Fruit fly (Drosophila melanogaster) whole organism, embryonic: ENCODE measurements around the gene CG43293.

Source experiments
- Abd-B ChIP-seq: fragments of 200-800 bp; sonication (Bioruptor generic); optimal IDR thresholded peaks from 2 replicates; lab custom pipeline; 2018; ENCODE audit warnings: missing biosample characterization, mild to moderate bottlenecking, missing genetic modification characterization, moderate library complexity
- Adf1 ChIP-seq: fragments of 200-800 bp; sonication (Bioruptor generic); IDR thresholded peaks from 2 replicates; pipeline ENCODE4 v1.3.6; 2022; ENCODE audit warnings: missing biosample characterization, missing genetic modification characterization
- Awh ChIP-seq: fragments of 200-800 bp; sonication (Bioruptor generic); IDR thresholded peaks from 2 replicates; pipeline ENCODE4, ENCODE4 v1.3.6; 2022; ENCODE audit warnings: missing biosample characterization, missing genetic modification characterization
- BEAF-32 ChIP-seq: fragments of 200-800 bp; sonication (Bioruptor generic); optimal IDR thresholded peaks from 3 replicates; lab custom pipeline; 2017; ENCODE audit warnings: missing biosample characterization, missing genetic modification characterization, mild to moderate bottlenecking, moderate library complexity, missing genetic modification reagents
- Bgb ChIP-seq: fragments of 200-800 bp; sonication (Bioruptor generic); IDR thresholded peaks from 2 replicates; pipeline ENCODE4 v1.3.6; 2022; ENCODE audit warnings: missing biosample characterization, missing genetic modification characterization; ENCODE audit not compliant: partially characterized antibody
- CG14860 ChIP-seq: fragments of 200-800 bp; sonication (Bioruptor generic); IDR thresholded peaks from 3 replicates; pipeline ENCODE4 v1.3.6; 2022; ENCODE audit warnings: missing biosample characterization, missing genetic modification characterization; ENCODE audit not compliant: partially characterized antibody
- CG15479 ChIP-seq: fragments of 200-800 bp; sonication (Bioruptor generic); optimal IDR thresholded peaks from 3 replicates; lab custom pipeline; 2019; ENCODE audit warnings: missing biosample characterization, mild to moderate bottlenecking, missing genetic modification characterization, moderate library complexity
- CG16815 ChIP-seq: fragments of 200-800 bp; sonication (Bioruptor generic); optimal IDR thresholded peaks from 3 replicates; lab custom pipeline; 2017; ENCODE audit warnings: missing biosample characterization, mild to moderate bottlenecking, missing genetic modification characterization
- CG17568 ChIP-seq: fragments of 200-800 bp; sonication (Bioruptor generic); optimal IDR thresholded peaks from 2 replicates; lab custom pipeline; 2018; ENCODE audit warnings: missing biosample characterization, mild to moderate bottlenecking, missing genetic modification characterization, moderate library complexity
- CG17802 ChIP-seq: fragments of 200-800 bp; sonication (Bioruptor generic); optimal IDR thresholded peaks from 2 replicates; lab custom pipeline; 2018; ENCODE audit warnings: missing biosample characterization, mild to moderate bottlenecking, missing genetic modification characterization, moderate library complexity
- CG1792 ChIP-seq: fragments of 200-800 bp; sonication (Bioruptor generic); optimal IDR thresholded peaks from 2 replicates; lab custom pipeline; 2016; ENCODE audit warnings: missing biosample characterization, missing genetic modification characterization
- CG2120 ChIP-seq: fragments of 200-800 bp; sonication (Bioruptor generic); optimal IDR thresholded peaks from 3 replicates; lab custom pipeline; 2016; ENCODE audit warnings: missing biosample characterization, missing genetic modification characterization
- CG2712 ChIP-seq: fragments of 200-800 bp; optimal IDR thresholded peaks from 3 replicates; lab custom pipeline; 2019; ENCODE audit warnings: missing biosample characterization, mild to moderate bottlenecking, missing genetic modification characterization, moderate library complexity
- CG31441 ChIP-seq: fragments of 200-800 bp; sonication (Bioruptor generic); IDR thresholded peaks from 2 replicates; pipeline ENCODE4 v1.3.6; 2022; ENCODE audit warnings: missing biosample characterization, missing genetic modification characterization
- CG32767 ChIP-seq: fragments of 200-800 bp; sonication (Bioruptor generic); IDR thresholded peaks from 2 replicates; pipeline ENCODE4 v1.3.6; 2022; ENCODE audit warnings: missing biosample characterization, missing genetic modification characterization
- CG32772 ChIP-seq: fragments of 200-800 bp; sonication (Bioruptor generic); IDR thresholded peaks from 2 replicates; pipeline ENCODE4 v1.3.6; 2022; ENCODE audit warnings: missing biosample characterization, missing genetic modification characterization
- CG4424 ChIP-seq: fragments of 200-800 bp; sonication (Bioruptor generic); optimal IDR thresholded peaks from 3 replicates; lab custom pipeline; 2016; ENCODE audit warnings: missing biosample characterization, missing genetic modification characterization
- CG4820 ChIP-seq: fragments of 200-800 bp; sonication (Bioruptor generic); optimal IDR thresholded peaks from 3 replicates; lab custom pipeline; 2016; ENCODE audit warnings: missing biosample characterization, missing genetic modification characterization
- CG7556 ChIP-seq: fragments of 200-800 bp; sonication (Bioruptor generic); optimal IDR thresholded peaks from 2 replicates; lab custom pipeline; 2017; ENCODE audit warnings: missing biosample characterization, mild to moderate bottlenecking, missing genetic modification characterization
- CG7928 ChIP-seq: fragments of 200-800 bp; sonication (Bioruptor generic); optimal IDR thresholded peaks from 2 replicates; lab custom pipeline; 2017; ENCODE audit warnings: missing biosample characterization, mild to moderate bottlenecking, missing genetic modification characterization
- CG9727 ChIP-seq: fragments of 200-800 bp; sonication (Bioruptor generic); optimal IDR thresholded peaks from 3 replicates; lab custom pipeline; 2017; ENCODE audit warnings: missing biosample characterization, mild to moderate bottlenecking, missing genetic modification characterization
- Chrac-16 ChIP-seq: fragments of 200-800 bp; sonication (Bioruptor generic); optimal IDR thresholded peaks from 3 replicates; lab custom pipeline; 2016; ENCODE audit warnings: missing biosample characterization, missing genetic modification characterization
- D ChIP-seq, 2 experiments: fragments of 200-800 bp in 1 of 2; fragments of >200 bp in 1 of 2; sonication (Bioruptor generic) in 1 of 2; optimal IDR thresholded peaks; 2 replicates in 1 of 2; 3 replicates in 1 of 2; lab custom pipeline; 2017; ENCODE audit warnings: mild to moderate bottlenecking in 1 of 2, missing biosample characterization in 1 of 2, missing genetic modification characterization in 1 of 2, missing genetic modification reagents in 1 of 2
- Dip2 ChIP-seq: fragments of 200-800 bp; sonication (Bioruptor generic); IDR thresholded peaks from 2 replicates; pipeline ENCODE4 v1.3.6; 2022; ENCODE audit warnings: missing biosample characterization, missing genetic modification characterization
- HmgZ ChIP-seq: fragments of 200-800 bp; sonication (Bioruptor generic); optimal IDR thresholded peaks from 2 replicates; lab custom pipeline; 2018; ENCODE audit warnings: missing biosample characterization, mild to moderate bottlenecking, missing genetic modification characterization
- Hmx ChIP-seq: fragments of 200-800 bp; sonication (Bioruptor generic); optimal IDR thresholded peaks from 2 replicates; lab custom pipeline; 2016; ENCODE audit warnings: missing biosample characterization, missing genetic modification characterization
- Hr3 ChIP-seq: fragments of 200-800 bp; sonication (Bioruptor generic); optimal IDR thresholded peaks from 3 replicates; lab custom pipeline; 2016; ENCODE audit warnings: missing biosample characterization, missing genetic modification characterization
- Mad ChIP-seq: fragments of 200-800 bp; sonication (Bioruptor generic); optimal IDR thresholded peaks from 2 replicates; lab custom pipeline; 2016; ENCODE audit warnings: missing biosample characterization, missing genetic modification characterization
- PHDP ChIP-seq: fragments of 200-800 bp; sonication (Bioruptor generic); optimal IDR thresholded peaks from 3 replicates; lab custom pipeline; 2018; ENCODE audit warnings: missing biosample characterization, mild to moderate bottlenecking, missing genetic modification characterization, moderate library complexity
- Ptx1 ChIP-seq: fragments of 200-800 bp; sonication (Bioruptor generic); IDR thresholded peaks from 2 replicates; pipeline ENCODE4 v1.3.6; 2022; ENCODE audit warnings: missing biosample characterization, missing genetic modification characterization
- Side ChIP-seq: fragments of 200-800 bp; sonication (Bioruptor generic); optimal IDR thresholded peaks from 2 replicates; lab custom pipeline; 2016; ENCODE audit warnings: missing biosample characterization, missing genetic modification characterization
- Sin3A ChIP-seq: fragments of >200 bp; optimal IDR thresholded peaks from 2 replicates; lab custom pipeline; 2018
- Six4 ChIP-seq: fragments of 200-800 bp; sonication (Bioruptor generic); optimal IDR thresholded peaks from 2 replicates; lab custom pipeline; 2016; ENCODE audit warnings: missing biosample characterization, missing genetic modification characterization
- Spps ChIP-seq: fragments of 200-800 bp; sonication (Bioruptor generic); optimal IDR thresholded peaks from 2 replicates; lab custom pipeline; 2018; ENCODE audit warnings: missing biosample characterization, mild to moderate bottlenecking, missing genetic modification characterization
- Ssrp ChIP-seq: fragments of 200-800 bp; sonication (Bioruptor generic); optimal IDR thresholded peaks from 2 replicates; lab custom pipeline; 2018; ENCODE audit warnings: missing biosample characterization, mild to moderate bottlenecking, missing genetic modification characterization, moderate library complexity
- ap ChIP-seq: fragments of 200-800 bp; sonication (Bioruptor generic); IDR thresholded peaks from 2 replicates; pipeline ENCODE4 v1.3.6; 2022; ENCODE audit warnings: missing biosample characterization, missing genetic modification characterization
- ara ChIP-seq: fragments of 200-800 bp; sonication (Bioruptor generic); IDR thresholded peaks from 2 replicates; pipeline ENCODE4 v1.3.6; 2022; ENCODE audit warnings: missing biosample characterization, missing genetic modification characterization
- btn ChIP-seq: fragments of 200-800 bp; sonication (Bioruptor generic); optimal IDR thresholded peaks from 2 replicates; lab custom pipeline; 2016; ENCODE audit warnings: missing biosample characterization, missing genetic modification characterization
- chn ChIP-seq: fragments of 200-800 bp; sonication (Bioruptor generic); optimal IDR thresholded peaks from 2 replicates; lab custom pipeline; 2016; ENCODE audit warnings: missing biosample characterization, missing genetic modification characterization
- dimm ChIP-seq: fragments of 200-800 bp; sonication (Bioruptor generic); IDR thresholded peaks from 2 replicates; pipeline ENCODE4 v1.3.6; 2022; ENCODE audit warnings: missing biosample characterization, missing genetic modification characterization
- esg ChIP-seq: fragments of 200-800 bp; sonication (Bioruptor generic); conservative IDR thresholded peaks from 2 replicates; pipeline ENCODE4 v1.3.6; 2022; ENCODE audit warnings: missing biosample characterization, missing genetic modification characterization
- eve ChIP-seq, 2 experiments: fragments of >200 bp; optimal IDR thresholded peaks; 2 replicates each; lab custom pipeline; 2017; ENCODE audit warnings: missing biosample characterization in 2 of 2, missing genetic modification characterization in 2 of 2
- gem ChIP-seq: fragments of 200-800 bp; sonication (Bioruptor generic); optimal IDR thresholded peaks from 2 replicates; lab custom pipeline; 2019; ENCODE audit warnings: missing biosample characterization, mild to moderate bottlenecking, missing genetic modification characterization, moderate library complexity
- jumu ChIP-seq: fragments of 200-800 bp; sonication (Bioruptor generic); optimal IDR thresholded peaks from 3 replicates; lab custom pipeline; 2016; ENCODE audit warnings: missing biosample characterization, missing genetic modification characterization
- lab ChIP-seq: fragments of 200-800 bp; sonication (Bioruptor generic); optimal IDR thresholded peaks from 3 replicates; lab custom pipeline; 2017; ENCODE audit warnings: missing biosample characterization, missing genetic modification characterization, mild to moderate bottlenecking, moderate library complexity, missing genetic modification reagents
- mam ChIP-seq: fragments of 200-800 bp; sonication (Bioruptor generic); optimal IDR thresholded peaks from 3 replicates; lab custom pipeline; 2016; ENCODE audit warnings: missing biosample characterization, missing genetic modification characterization
- salm ChIP-seq: fragments of 200-800 bp; sonication (Bioruptor generic); optimal IDR thresholded peaks from 2 replicates; lab custom pipeline; 2018; ENCODE audit warnings: missing biosample characterization, mild to moderate bottlenecking, missing genetic modification characterization
- seq ChIP-seq: fragments of 200-800 bp; sonication (Bioruptor generic); IDR thresholded peaks from 2 replicates; pipeline ENCODE4 v1.3.6; 2022; ENCODE audit warnings: missing biosample characterization, missing genetic modification characterization
- trh ChIP-seq: fragments of 200-800 bp; sonication (Bioruptor generic); optimal IDR thresholded peaks from 2 replicates; lab custom pipeline; 2016; ENCODE audit warnings: missing biosample characterization, missing genetic modification characterization
- zen ChIP-seq: fragments of 200-800 bp; sonication (Bioruptor generic); optimal IDR thresholded peaks from 3 replicates; lab custom pipeline; 2018; ENCODE audit warnings: missing biosample characterization, mild to moderate bottlenecking, missing genetic modification characterization, moderate library complexity

The CG43293 gene

DNA sequence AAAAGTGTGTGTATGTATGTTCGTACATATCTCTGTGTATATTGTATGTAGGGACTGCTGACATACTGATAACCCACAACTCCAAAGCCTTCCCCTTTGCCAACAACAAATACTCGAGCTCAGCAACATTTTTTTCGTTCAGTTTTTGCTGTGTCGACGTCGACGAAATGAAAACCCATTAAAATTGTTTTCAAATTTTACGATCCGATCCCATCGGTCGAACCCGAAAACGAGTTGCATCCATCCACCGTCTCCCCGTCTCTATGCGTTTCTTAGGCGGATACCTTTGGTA is 31.7 kb downstream of the CG43293 start (continued):
- TF ChIP-seq Adf1 = no peak
- TF ChIP-seq CG14860 (GFP tag; lab: Robert Waterston, UW) = no peak
- TF ChIP-seq mam (GFP tag; lab: Kevin White, UChicago) = no peak
- TF ChIP-seq seq (GFP tag; lab: Robert Waterston, UW) = no peak

DNA sequence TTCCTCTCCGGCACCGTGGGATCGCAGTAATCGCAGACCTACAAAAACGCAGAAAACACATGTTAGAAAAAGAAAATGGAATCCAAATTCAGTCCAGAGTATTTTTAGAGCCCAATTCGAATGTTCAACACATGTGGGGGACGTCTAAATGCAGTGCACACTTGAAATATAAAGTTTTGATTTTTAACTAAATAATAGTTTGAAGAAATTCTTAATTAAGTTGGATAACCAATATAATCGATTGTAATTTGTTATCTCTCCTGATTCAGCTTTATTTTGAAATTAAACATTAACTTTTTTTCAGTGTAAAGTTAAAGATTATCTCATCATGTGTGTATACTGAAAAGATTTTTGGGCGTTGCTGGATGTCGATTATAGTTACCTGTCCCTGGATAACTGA is 32.2 kb downstream of the CG43293 start:
- TF ChIP-seq CG4820 (GFP tag; lab: Kevin White, UChicago) (peak; percentile 72), Six4 (GFP tag; lab: Kevin White, UChicago) (peak; percentile 52), Hmx (GFP tag; lab: Kevin White, UChicago) (no peak), Chrac-16 (GFP tag; lab: Kevin White, UChicago) (peak; percentile 63), CG32772 (GFP tag; lab: Robert Waterston, UW) (peak; percentile 45; the same call in 1 of the 2 replicates), Mad (GFP tag; lab: Kevin White, UChicago) (peak; percentile 14), CG7556 (peak; percentile 65), CG4424 (peak; percentile 78), CG16815 (peak; percentile 55), CG17568 (GFP tag; lab: Kevin White, UChicago) (no peak), CG15479 (GFP tag; lab: Kevin White, UChicago) (no peak), Awh (GFP tag; lab: Robert Waterston, UW) (peak; percentile 78), jumu (GFP tag; lab: Kevin White, UChicago) (no peak), CG2712 (tag; lab: Kevin White, UChicago) (peak; percentile 92), ara (GFP tag; lab: Robert Waterston, UW) (peak; percentile 81), CG1792 (GFP tag; lab: Kevin White, UChicago) (no peak), BEAF-32 (GFP tag; lab: Kevin White, UChicago) (no peak), CG31441 (GFP tag; lab: Robert Waterston, UW) (peak; percentile 86), Abd-B (peak; percentile 42), Bgb (GFP tag; lab: Robert Waterston, UW) (no peak), trh (GFP tag; lab: Kevin White, UChicago) (peak; percentile 19), esg (GFP tag; lab: Robert Waterston, UW) (peak; percentile 66), Ptx1 (GFP tag; lab: Robert Waterston, UW) (peak; percentile 78), CG32767 (GFP tag; lab: Robert Waterston, UW) (peak; percentile 83), CG7928 (no peak), Sin3A (lab: Kevin White, UChicago) (no peak), PHDP (peak; percentile 69), dimm (0 out of 2 replicates have a peak, but pooled peaks have one; percentile 32), gem (tag; lab: Kevin White, UChicago) (peak; percentile 90), salm (tag; lab: Kevin White, UChicago) (peak; percentile 61), ap (0 out of 2 replicates have a peak, but pooled peaks have one; percentile 26), btn (GFP tag; lab: Kevin White, UChicago) (peak; percentile 2), chn (peak; percentile 45), HmgZ (tag; lab: Kevin White, UChicago) (peak; percentile 22), CG2120 (GFP tag; lab: Kevin White, UChicago) (peak; percentile 24), Dip2 (GFP tag; lab: Robert Waterston, UW) (no peak), zen (tag; lab: Kevin White, UChicago) (peak; percentile 52), CG9727 (GFP tag; lab: Kevin White, UChicago) (peak; percentile 76), CG17802 (tag; lab: Kevin White, UChicago) (peak; percentile 16), Hr3 (GFP tag; lab: Kevin White, UChicago) (peak; percentile 56), D (optimal IDR thresholded peaks at IDR 0.05; lab: Kevin White, UChicago) (no peak), D (GFP tag; optimal IDR thresholded peaks at IDR 0.05; lab: Kevin White, UChicago) (peak; percentile 64), eve (GFP tag; optimal IDR thresholded peaks at IDR 0.05; lab: Kevin White, UChicago) (no peak), Side (GFP tag; lab: Kevin White, UChicago) (peak; percentile 11), Ssrp (tag; lab: Kevin White, UChicago) (peak; percentile 83), Spps (peak; percentile 87), lab (GFP tag; lab: Kevin White, UChicago) (peak; percentile 43)
